Fruit fly (Drosophila melanogaster) whole organism, embryonic: ENCODE data around the gene Nrx-IV.

Source experiments
- Adf1 ChIP-seq: fragments of 200-800 bp; sonication (Bioruptor generic); IDR thresholded peaks from 2 replicates; pipeline ENCODE4 v1.3.6; 2022; ENCODE audit warnings: missing biosample characterization, missing genetic modification characterization
- Asciz ChIP-seq: fragments of 200-800 bp; sonication (Bioruptor generic); optimal IDR thresholded peaks from 2 replicates; lab custom pipeline; 2017; ENCODE audit warnings: missing biosample characterization, mild to moderate bottlenecking, missing genetic modification characterization, missing genetic modification reagents
- B-H1 ChIP-seq: fragments of 200-800 bp; sonication (Bioruptor generic); IDR thresholded peaks from 3 replicates; pipeline ENCODE4 v1.3.6; 2022; ENCODE audit warnings: missing biosample characterization, missing genetic modification characterization
- CG10543 ChIP-seq: fragments of 200-800 bp; sonication (Bioruptor generic); optimal IDR thresholded peaks from 3 replicates; lab custom pipeline; 2017; ENCODE audit warnings: missing biosample characterization, mild to moderate bottlenecking, missing genetic modification characterization, moderate library complexity
- CG10959 ChIP-seq: fragments of 200-800 bp; sonication (Bioruptor generic); IDR thresholded peaks from 2 replicates; pipeline ENCODE4 v1.3.6; 2022; ENCODE audit warnings: missing biosample characterization, missing genetic modification characterization
- CG11247 ChIP-seq: fragments of 200-800 bp; sonication (Bioruptor generic); IDR thresholded peaks from 2 replicates; pipeline ENCODE4 v1.3.6; 2022; ENCODE audit warnings: missing biosample characterization, missing genetic modification characterization
- CG11398 ChIP-seq: fragments of 200-800 bp; sonication (Bioruptor generic); optimal IDR thresholded peaks from 2 replicates; lab custom pipeline; 2016; ENCODE audit warnings: missing biosample characterization, missing genetic modification characterization
- CG11723 ChIP-seq: fragments of 200-800 bp; sonication (Bioruptor generic); optimal IDR thresholded peaks from 2 replicates; lab custom pipeline; 2017; ENCODE audit warnings: missing biosample characterization, mild to moderate bottlenecking, missing genetic modification characterization
- CG12219 ChIP-seq: fragments of 200-800 bp; sonication (Bioruptor generic); optimal IDR thresholded peaks from 3 replicates; lab custom pipeline; 2018; ENCODE audit warnings: missing biosample characterization, mild to moderate bottlenecking, missing genetic modification characterization
- CG12659 ChIP-seq: fragments of 200-800 bp; sonication (Bioruptor generic); optimal IDR thresholded peaks from 3 replicates; lab custom pipeline; 2017; ENCODE audit warnings: mild to moderate bottlenecking, missing biosample characterization, missing genetic modification reagents, missing genetic modification characterization
- CG13775 ChIP-seq: fragments of 200-800 bp; sonication (Bioruptor generic); optimal IDR thresholded peaks from 3 replicates; lab custom pipeline; 2017; ENCODE audit warnings: missing biosample characterization, mild to moderate bottlenecking, missing genetic modification characterization
- CG15514 ChIP-seq: fragments of 200-800 bp; sonication (Bioruptor generic); optimal IDR thresholded peaks from 3 replicates; lab custom pipeline; 2017; ENCODE audit warnings: missing biosample characterization, missing genetic modification characterization, mild to moderate bottlenecking, moderate library complexity, missing genetic modification reagents
- CG18619 ChIP-seq: fragments of 200-800 bp; sonication (Bioruptor generic); optimal IDR thresholded peaks from 3 replicates; lab custom pipeline; 2017; ENCODE audit warnings: missing biosample characterization, mild to moderate bottlenecking, missing genetic modification characterization
- CG2116 ChIP-seq: fragments of 200-800 bp; sonication (Bioruptor generic); optimal IDR thresholded peaks from 3 replicates; lab custom pipeline; 2018; ENCODE audit warnings: missing biosample characterization, mild to moderate bottlenecking, missing genetic modification characterization
- CG2129 ChIP-seq: fragments of 200-800 bp; sonication (Bioruptor generic); IDR thresholded peaks from 2 replicates; pipeline ENCODE4 v1.3.6; 2022; ENCODE audit warnings: missing biosample characterization, missing genetic modification characterization; ENCODE audit not compliant: partially characterized antibody
- CG2199 ChIP-seq: fragments of 200-800 bp; sonication (Bioruptor generic); IDR thresholded peaks from 3 replicates; pipeline ENCODE4 v1.3.6; 2022; ENCODE audit warnings: missing biosample characterization, missing genetic modification characterization
- CG32772 ChIP-seq: fragments of 200-800 bp; sonication (Bioruptor generic); IDR thresholded peaks from 2 replicates; pipeline ENCODE4 v1.3.6; 2022; ENCODE audit warnings: missing biosample characterization, missing genetic modification characterization
- CG34376 ChIP-seq: fragments of 200-800 bp; sonication (Bioruptor generic); optimal IDR thresholded peaks from 2 replicates; lab custom pipeline; 2018; ENCODE audit warnings: missing biosample characterization, mild to moderate bottlenecking, missing genetic modification characterization
- CG4404 ChIP-seq: fragments of 200-800 bp; sonication (Bioruptor generic); IDR thresholded peaks from 2 replicates; pipeline ENCODE4 v1.3.6; 2022; ENCODE audit warnings: missing biosample characterization, missing genetic modification characterization
- CG8388 ChIP-seq: fragments of 200-800 bp; sonication (Bioruptor generic); optimal IDR thresholded peaks from 2 replicates; lab custom pipeline; 2019; ENCODE audit warnings: missing biosample characterization, mild to moderate bottlenecking, missing genetic modification characterization, moderate library complexity
- CG8944 ChIP-seq: fragments of 200-800 bp; sonication (Bioruptor generic); optimal IDR thresholded peaks from 3 replicates; lab custom pipeline; 2016; ENCODE audit warnings: missing biosample characterization, missing genetic modification characterization
- Dip2 ChIP-seq: fragments of 200-800 bp; sonication (Bioruptor generic); IDR thresholded peaks from 2 replicates; pipeline ENCODE4 v1.3.6; 2022; ENCODE audit warnings: missing biosample characterization, missing genetic modification characterization
- Doc3 ChIP-seq: fragments of 200-800 bp; sonication (Bioruptor generic); IDR thresholded peaks from 3 replicates; pipeline ENCODE4 v1.3.6; 2022; ENCODE audit warnings: missing biosample characterization, missing genetic modification characterization; ENCODE audit not compliant: partially characterized antibody
- Drgx ChIP-seq: fragments of 200-800 bp; sonication (Bioruptor generic); IDR thresholded peaks from 2 replicates; pipeline ENCODE4 v1.3.6; 2022; ENCODE audit warnings: missing biosample characterization, missing genetic modification characterization
- Gsc ChIP-seq: fragments of 200-800 bp; sonication (Bioruptor generic); IDR thresholded peaks from 2 replicates; pipeline ENCODE4 v1.3.6; 2022; ENCODE audit warnings: missing biosample characterization, missing genetic modification characterization
- H2.0 ChIP-seq: fragments of 200-800 bp; sonication (Bioruptor generic); IDR thresholded peaks from 2 replicates; pipeline ENCODE4 v1.3.6; 2022; ENCODE audit warnings: missing biosample characterization, missing genetic modification characterization
- Lpt ChIP-seq: fragments of >200 bp; optimal IDR thresholded peaks from 2 replicates; lab custom pipeline; 2018; ENCODE audit warnings: missing biosample characterization, missing genetic modification characterization
- MBD-R2 ChIP-seq: fragments of 200-800 bp; sonication (Bioruptor generic); IDR thresholded peaks from 2 replicates; pipeline ENCODE4 v1.3.6; 2022; ENCODE audit warnings: missing biosample characterization, missing genetic modification characterization
- Max ChIP-seq: fragments of 200-800 bp; sonication (Bioruptor generic); optimal IDR thresholded peaks from 2 replicates; lab custom pipeline; 2016; ENCODE audit warnings: missing biosample characterization, mild to moderate bottlenecking, missing genetic modification characterization
- Mes4 ChIP-seq: fragments of 200-800 bp; sonication (Bioruptor generic); optimal IDR thresholded peaks from 2 replicates; lab custom pipeline; 2016; ENCODE audit warnings: missing biosample characterization, missing genetic modification characterization
- bbx ChIP-seq: fragments of 200-800 bp; sonication (Bioruptor generic); IDR thresholded peaks from 2 replicates; pipeline ENCODE4 v1.3.6; 2022; ENCODE audit warnings: missing biosample characterization, missing genetic modification characterization; ENCODE audit not compliant: partially characterized antibody
- cas ChIP-seq: fragments of 200-800 bp; sonication (Bioruptor generic); IDR thresholded peaks from 2 replicates; pipeline ENCODE4 v1.3.6; 2022; ENCODE audit warnings: missing biosample characterization, missing genetic modification characterization
- chif ChIP-seq, 2 experiments: fragments of 200-800 bp; sonication (Bioruptor generic); optimal IDR thresholded peaks; 3 replicates each; lab custom pipeline; 2016; ENCODE audit warnings: missing biosample characterization in 2 of 2, missing genetic modification characterization in 2 of 2
- ci ChIP-seq: fragments of 200-800 bp; sonication (Bioruptor generic); IDR thresholded peaks from 3 replicates; pipeline ENCODE4 v1.3.6; 2022; ENCODE audit warnings: missing biosample characterization, missing genetic modification characterization
- crp ChIP-seq, 2 experiments: fragments of 200-800 bp; sonication (Bioruptor generic); optimal IDR thresholded peaks; 2 replicates in 1 of 2; 3 replicates in 1 of 2; lab custom pipeline; 2017; ENCODE audit warnings: missing biosample characterization in 2 of 2, missing genetic modification characterization in 2 of 2, mild to moderate bottlenecking in 1 of 2, moderate library complexity in 1 of 2
- disco-r ChIP-seq: fragments of 200-800 bp; sonication (Bioruptor generic); optimal IDR thresholded peaks from 2 replicates; lab custom pipeline; 2016; ENCODE audit warnings: missing biosample characterization, missing genetic modification characterization
- esg ChIP-seq: fragments of 200-800 bp; sonication (Bioruptor generic); conservative IDR thresholded peaks from 2 replicates; pipeline ENCODE4 v1.3.6; 2022; ENCODE audit warnings: missing biosample characterization, missing genetic modification characterization
- gce ChIP-seq: fragments of 200-800 bp; sonication (Bioruptor generic); IDR thresholded peaks from 3 replicates; pipeline ENCODE4 v1.3.6; 2022; ENCODE audit warnings: missing biosample characterization, missing genetic modification characterization
- gfzf ChIP-seq: fragments of 200-800 bp; sonication (Bioruptor generic); optimal IDR thresholded peaks from 2 replicates; lab custom pipeline; 2016; ENCODE audit warnings: missing biosample characterization, mild to moderate bottlenecking, missing genetic modification characterization, moderate library complexity
- insv ChIP-seq, 2 experiments: fragments of 200-800 bp; sonication (Bioruptor generic); optimal IDR thresholded peaks; 3 replicates each; lab custom pipeline; 2016 to 2018; ENCODE audit warnings: missing biosample characterization in 2 of 2, missing genetic modification characterization in 2 of 2
- klu ChIP-seq: fragments of 200-800 bp; sonication (Bioruptor generic); IDR thresholded peaks from 2 replicates; pipeline ENCODE4 v1.3.6; 2022; ENCODE audit warnings: missing biosample characterization, missing genetic modification characterization
- knrl ChIP-seq: fragments of 200-800 bp; sonication (Bioruptor generic); IDR thresholded peaks from 3 replicates; pipeline ENCODE4 v1.3.6; 2022; ENCODE audit warnings: missing biosample characterization, missing genetic modification characterization; ENCODE audit not compliant: partially characterized antibody
- lov ChIP-seq, 2 experiments: fragments of 200-800 bp in 1 of 2; fragments of >200 bp in 1 of 2; sonication (Bioruptor generic) in 1 of 2; IDR thresholded peaks in 1 of 2; optimal IDR thresholded peaks in 1 of 2; 2 replicates in 1 of 2; 3 replicates in 1 of 2; pipeline versions ENCODE4 v1.3.6 to Lab custom; 2017 to 2022; ENCODE audit warnings: missing biosample characterization in 1 of 2, missing genetic modification characterization in 1 of 2
- nerfin-2 ChIP-seq: fragments of 200-800 bp; sonication (Bioruptor generic); IDR thresholded peaks from 2 replicates; pipeline ENCODE4 v1.3.6; 2022; ENCODE audit warnings: missing biosample characterization, missing genetic modification characterization; ENCODE audit not compliant: partially characterized antibody
- schlank ChIP-seq: fragments of 200-800 bp; sonication (Bioruptor generic); optimal IDR thresholded peaks from 2 replicates; lab custom pipeline; 2018; ENCODE audit warnings: missing biosample characterization, mild to moderate bottlenecking, missing genetic modification characterization
- sim ChIP-seq: fragments of 200-800 bp; sonication (Bioruptor generic); IDR thresholded peaks from 2 replicates; pipeline ENCODE4 v1.3.6; 2022; ENCODE audit warnings: missing biosample characterization, missing genetic modification characterization
- slbo ChIP-seq: fragments of 200-800 bp; sonication (Bioruptor generic); IDR thresholded peaks from 2 replicates; pipeline ENCODE4 v1.3.6; 2022; ENCODE audit warnings: missing biosample characterization, missing genetic modification characterization
- tin ChIP-seq: fragments of 200-800 bp; sonication (Bioruptor generic); optimal IDR thresholded peaks from 3 replicates; lab custom pipeline; 2016; ENCODE audit warnings: missing biosample characterization, missing genetic modification characterization
- usp ChIP-seq: fragments of >200 bp; optimal IDR thresholded peaks from 2 replicates; lab custom pipeline; 2017; ENCODE audit warnings: missing biosample characterization, missing genetic modification characterization
- vnd ChIP-seq: fragments of 200-800 bp; sonication (Bioruptor generic); IDR thresholded peaks from 3 replicates; pipeline ENCODE4 v1.3.6; 2022; ENCODE audit warnings: missing biosample characterization, missing genetic modification characterization; ENCODE audit not compliant: partially characterized antibody

Nrx-IV gene

dm6 chr3L:12119875-12120485 is 26.3 kb upstream of the Nrx-IV start, which contains the start of gene CG11560 (continued):
- TF ChIP-seq CG18619 (GFP tag; lab: Kevin White, UChicago) (no peak), Asciz (GFP tag; lab: Kevin White, UChicago) (no peak), gfzf (GFP tag; lab: Kevin White, UChicago) (no peak), chif (GFP tag; optimal IDR thresholded peaks at IDR 0.05; lab: Kevin White, UChicago) (no peak), CG34376 (GFP tag; lab: Kevin White, UChicago) (no peak), disco-r (GFP tag; lab: Kevin White, UChicago) (no peak), ci (GFP tag; lab: Robert Waterston, UW) (no peak), CG2116 (GFP tag; lab: Kevin White, UChicago) (peak; percentile 61), Doc3 (GFP tag; lab: Robert Waterston, UW) (peak; percentile 59), klu (no peak), bbx (GFP tag; lab: Robert Waterston, UW) (peak; percentile 66), Gsc (no peak), CG32772 (GFP tag; lab: Robert Waterston, UW) (no peak), crp (GFP tag; optimal IDR thresholded peaks at IDR 0.05; lab: Kevin White, UChicago) (no peak), CG10543 (no peak), CG15514 (peak; percentile 44), CG8944 (GFP tag; lab: Kevin White, UChicago) (no peak), nerfin-2 (GFP tag; lab: Robert Waterston, UW) (peak; percentile 47; the same call in 1 of the 2 replicates), CG12659 (peak; percentile 42), tin (GFP tag; lab: Kevin White, UChicago) (no peak), esg (no peak), Mes4 (no peak), CG13775 (no peak), insv (GFP tag; optimal IDR thresholded peaks at IDR 0.05; lab: Kevin White, UChicago) (no peak), vnd (GFP tag; lab: Robert Waterston, UW) (peak; percentile 69), sim (GFP tag; lab: Robert Waterston, UW) (no peak), Drgx (GFP tag; lab: Robert Waterston, UW) (no peak), CG2199 (no peak), CG8388 (GFP tag; lab: Kevin White, UChicago) (no peak), lov (optimal IDR thresholded peaks at IDR 0.05; lab: Kevin White, UChicago) (no peak), lov (GFP tag; IDR thresholded peaks at IDR 0.05; lab: Robert Waterston, UW) (no peak), Adf1 (no peak), B-H1 (GFP tag; lab: Robert Waterston, UW) (no peak), CG11398 (GFP tag; lab: Kevin White, UChicago) (no peak), H2.0 (GFP tag; lab: Robert Waterston, UW) (no peak), MBD-R2 (GFP tag; lab: Robert Waterston, UW) (peak; percentile 79), CG10959 (no peak), cas (GFP tag; lab: Robert Waterston, UW) (no peak), Dip2 (GFP tag; lab: Robert Waterston, UW) (no peak), CG2129 (GFP tag; lab: Robert Waterston, UW) (peak; percentile 42), schlank (tag; lab: Kevin White, UChicago) (no peak), usp (no peak), slbo (GFP tag; lab: Robert Waterston, UW) (no peak), Lpt (GFP tag; lab: Kevin White, UChicago) (no peak), CG11723 (no peak), CG4404 (GFP tag; lab: Robert Waterston, UW) (no peak), gce (GFP tag; lab: Robert Waterston, UW) (no peak), CG12219 (GFP tag; lab: Kevin White, UChicago) (no peak), knrl (GFP tag; lab: Robert Waterston, UW) (peak; percentile 42; the same call in 2 of the 3 replicates), Max (GFP tag; lab: Kevin White, UChicago) (no peak), CG11247 (GFP tag; lab: Robert Waterston, UW) (no peak)
